Worm (Caenorhabditis elegans) whole organism, L4 larva: ENCODE results near the gene ost-1.

ENCODE experiments used
- F37D6.2 ChIP-seq: sonication (generic microtip); optimal IDR thresholded peaks from 2 replicates; lab custom pipeline; 2016; ENCODE audit warnings: mild to moderate bottlenecking, missing genetic modification characterization, missing compliant biosample characterization
- Y48G9A.11 ChIP-seq: fragments of 200-800 bp; sonication (Bioruptor generic); IDR thresholded peaks from 2 replicates; pipeline ENCODE4 v1.3.6; 2022; ENCODE audit warnings: missing genetic modification reagents, missing genetic modification characterization, missing compliant biosample characterization
- Y5F2A.4 ChIP-seq: fragments of 200-800 bp; sonication (Bioruptor generic); optimal IDR thresholded peaks from 2 replicates; lab custom pipeline; 2018; ENCODE audit warnings: mild to moderate bottlenecking, missing genetic modification characterization, missing compliant biosample characterization
- aha-1 ChIP-seq: fragments of 150-350 bp; peaks from one replicate; lab custom pipeline; 2014; ENCODE audit warnings: missing biosample characterization, missing genetic modification characterization
- ama-1 ChIP-seq: fragments of 150-350 bp; optimal IDR thresholded peaks from 2 replicates; lab custom pipeline; 2014; ENCODE audit warnings: inconsistent platforms, mixed read lengths
- ceh-20 ChIP-seq: fragments of 200-800 bp; sonication (Bioruptor generic); IDR thresholded peaks from 2 replicates; pipeline ENCODE4 v1.3.6; 2022; ENCODE audit warnings: missing genetic modification reagents, missing genetic modification characterization, missing compliant biosample characterization
- daf-16 ChIP-seq, 3 experiments: sonication (generic microtip); optimal IDR thresholded peaks; 2 replicates each; lab custom pipeline; 2016 to 2017; ENCODE audit warnings: missing genetic modification characterization in 3 of 3, missing genetic modification reagents in 3 of 3, mild to moderate bottlenecking in 2 of 3, missing compliant biosample characterization in 2 of 3, missing biosample characterization in 1 of 3, moderate library complexity in 1 of 3
- egl-43 ChIP-seq: fragments of 200-800 bp; sonication (Bioruptor generic); IDR thresholded peaks from 2 replicates; pipeline ENCODE4 v1.3.6; 2022; ENCODE audit warnings: missing genetic modification reagents, missing genetic modification characterization, missing compliant biosample characterization
- hif-1 ChIP-seq, 2 experiments: sonication (generic microtip); optimal IDR thresholded peaks; 2 replicates each; lab custom pipeline; 2016 to 2017; ENCODE audit warnings: missing compliant biosample characterization in 2 of 2, missing genetic modification characterization in 2 of 2, missing genetic modification reagents in 2 of 2, missing genotype in 2 of 2, mild to moderate bottlenecking in 1 of 2
- hlh-11 ChIP-seq: fragments of 200-800 bp; sonication (Bioruptor generic); optimal IDR thresholded peaks from 2 replicates; lab custom pipeline; 2018; ENCODE audit warnings: mild to moderate bottlenecking, missing genetic modification characterization, missing compliant biosample characterization
- hlh-30 ChIP-seq: sonication (generic microtip); optimal IDR thresholded peaks from 2 replicates; lab custom pipeline; 2017; ENCODE audit warnings: antibody characterized with exemption, mild to moderate bottlenecking, missing genetic modification characterization, missing compliant biosample characterization; ENCODE audit not compliant: insufficient read depth
- hmg-1.1 ChIP-seq: fragments of 200-800 bp; sonication (Bioruptor generic); IDR thresholded peaks from 2 replicates; pipeline ENCODE4 v1.3.6; 2022; ENCODE audit warnings: missing genetic modification reagents, missing genetic modification characterization, missing compliant biosample characterization
- lim-7 ChIP-seq: fragments of 200-800 bp; sonication (Bioruptor generic); IDR thresholded peaks from 2 replicates; pipeline ENCODE4 v1.3.6; 2022; ENCODE audit warnings: missing genetic modification characterization, missing compliant biosample characterization
- lin-38 ChIP-seq: fragments of 200-800 bp; sonication (Bioruptor generic); IDR thresholded peaks from 2 replicates; pipeline ENCODE4 v1.3.6; 2022; ENCODE audit warnings: missing genetic modification reagents, missing genetic modification characterization, missing compliant biosample characterization
- lsy-2 ChIP-seq, 2 experiments: fragments of 150-350 bp in 1 of 2; sonication (generic microtip) in 1 of 2; optimal IDR thresholded peaks; 2 replicates each; lab custom pipeline; 2014 to 2017; ENCODE audit warnings: missing biosample characterization in 2 of 2, missing genetic modification characterization in 2 of 2
- madf-9 ChIP-seq: fragments of 200-800 bp; sonication (Bioruptor generic); conservative IDR thresholded peaks from 2 replicates; pipeline ENCODE4 v1.3.6; 2022; ENCODE audit warnings: missing genetic modification reagents, missing genetic modification characterization, missing compliant biosample characterization
- mdl-1 ChIP-seq, 2 experiments: fragments of 150-350 bp in 1 of 2; sonication (generic microtip) in 1 of 2; optimal IDR thresholded peaks; 2 replicates each; lab custom pipeline; 2014 to 2017; ENCODE audit warnings: missing biosample characterization in 2 of 2, missing genetic modification characterization in 2 of 2
- mep-1 ChIP-seq: fragments of 150-350 bp; sonication (generic microtip); optimal IDR thresholded peaks from 3 replicates; lab custom pipeline; 2014; ENCODE audit warnings: missing biosample characterization, missing genetic modification characterization
- nhr-111 ChIP-seq: fragments of 200-800 bp; sonication (Bioruptor generic); optimal IDR thresholded peaks from 2 replicates; lab custom pipeline; 2018; ENCODE audit warnings: mild to moderate bottlenecking, missing genetic modification characterization, missing compliant biosample characterization
- nhr-42 ChIP-seq: fragments of 200-800 bp; sonication (Bioruptor generic); IDR thresholded peaks from 2 replicates; pipeline ENCODE4 v1.3.6; 2022; ENCODE audit warnings: missing genetic modification characterization, missing compliant biosample characterization
- nhr-6 ChIP-seq: fragments of 150-350 bp; optimal IDR thresholded peaks from 2 replicates; lab custom pipeline; 2014; ENCODE audit warnings: missing biosample characterization, missing genetic modification characterization
- nhr-76 ChIP-seq: fragments of 150-350 bp; optimal IDR thresholded peaks from 2 replicates; lab custom pipeline; 2014; ENCODE audit warnings: missing biosample characterization, missing genetic modification characterization
- pha-4 ChIP-seq, 2 experiments: fragments of 150-350 bp in 1 of 2; fragments of 200-800 bp in 1 of 2; sonication (Bioruptor generic) in 1 of 2; IDR thresholded peaks in 1 of 2; optimal IDR thresholded peaks in 1 of 2; 2 replicates each; pipeline versions ENCODE4 v1.3.6 to Lab custom; 2014 to 2022; ENCODE audit warnings: missing genetic modification characterization in 2 of 2, missing genetic modification reagents in 2 of 2, missing biosample characterization in 1 of 2, missing compliant biosample characterization in 1 of 2
- php-3 ChIP-seq: fragments of 200-800 bp; sonication (Bioruptor generic); IDR thresholded peaks from 2 replicates; pipeline ENCODE4 v1.3.6; 2022; ENCODE audit warnings: missing genetic modification reagents, missing genetic modification characterization, missing compliant biosample characterization
- rbr-2 ChIP-seq: sonication (generic microtip); optimal IDR thresholded peaks from 2 replicates; lab custom pipeline; 2016; ENCODE audit warnings: missing genotype, missing genetic modification characterization, missing compliant biosample characterization
- sdz-12 ChIP-seq: fragments of 200-800 bp; sonication (Bioruptor generic); optimal IDR thresholded peaks from 2 replicates; lab custom pipeline; 2018; ENCODE audit warnings: mild to moderate bottlenecking, missing genetic modification characterization, missing compliant biosample characterization
- set-16 ChIP-seq: fragments of 200-800 bp; sonication (Bioruptor generic); IDR thresholded peaks from 2 replicates; pipeline ENCODE4 v1.3.6; 2022; ENCODE audit warnings: missing genetic modification reagents, missing genetic modification characterization, missing compliant biosample characterization
- unc-62 ChIP-seq, 3 experiments: fragments of 150-350 bp in 1 of 3; sonication (generic microtip); optimal IDR thresholded peaks in 2 of 3; peaks in 1 of 3; 1 replicate in 1 of 3; 2 replicates in 2 of 3; lab custom pipeline; 2014 to 2017; ENCODE audit warnings: missing biosample characterization in 3 of 3, missing genetic modification characterization in 3 of 3, missing genetic modification reagents in 3 of 3, missing genotype in 1 of 3
- zag-1 ChIP-seq: fragments of 150-350 bp; optimal IDR thresholded peaks from 2 replicates; lab custom pipeline; 2014; ENCODE audit warnings: missing biosample characterization, missing genetic modification characterization
- zfp-2 ChIP-seq: sonication (generic microtip); optimal IDR thresholded peaks from 2 replicates; lab custom pipeline; 2016; ENCODE audit warnings: mild to moderate bottlenecking, missing genetic modification characterization, missing compliant biosample characterization
- zfp-3 ChIP-seq: fragments of 200-800 bp; sonication (Bioruptor generic); conservative IDR thresholded peaks from 2 replicates; pipeline ENCODE4 v1.3.6; 2022; ENCODE audit warnings: missing genetic modification reagents, missing genetic modification characterization, missing compliant biosample characterization
- zip-11 ChIP-seq: fragments of 200-800 bp; sonication (Bioruptor generic); IDR thresholded peaks from 2 replicates; pipeline ENCODE4 v1.3.6; 2022; ENCODE audit warnings: missing genetic modification characterization, missing compliant biosample characterization

The ost-1 gene

DNA sequence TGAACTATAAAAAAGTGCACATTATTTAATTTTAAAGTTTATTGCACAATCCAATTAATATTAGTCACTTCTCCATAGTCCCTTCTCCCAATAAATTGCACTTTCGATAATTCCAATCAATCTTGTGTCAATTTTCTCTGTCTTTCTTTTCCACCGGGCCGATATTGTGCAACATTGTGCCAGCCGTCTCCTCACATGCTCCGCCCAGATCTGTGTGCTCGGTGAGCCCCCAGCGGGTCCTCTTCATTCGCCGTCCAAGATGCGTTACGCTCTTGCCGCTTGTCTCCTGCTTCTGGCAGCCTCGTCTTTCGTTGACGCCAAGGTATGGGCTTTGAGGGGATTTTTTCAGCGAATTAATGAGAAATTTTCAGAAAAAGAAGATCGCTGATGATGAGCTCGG, at the start of gene ost-1:
ost-1 (plus strand) TSS at position 207 of the 400 bp plus-strand sequence.
- TF ChIP-seq ama-1 (lab: Kevin White, UChicago) = peak; percentile 41
- TF ChIP-seq madf-9 (GFP tag; lab: Robert Waterston, UW) = no peak
- peak; percentile 2 for TF ChIP-seq hlh-11 (tag; lab: Kevin White, UChicago)
- TF ChIP-seq set-16 (GFP tag; lab: Robert Waterston, UW) = peak; percentile 56; the same call in 1 of the 2 replicates
- TF ChIP-seq, all 104 proteins: peak for 3

DNA sequence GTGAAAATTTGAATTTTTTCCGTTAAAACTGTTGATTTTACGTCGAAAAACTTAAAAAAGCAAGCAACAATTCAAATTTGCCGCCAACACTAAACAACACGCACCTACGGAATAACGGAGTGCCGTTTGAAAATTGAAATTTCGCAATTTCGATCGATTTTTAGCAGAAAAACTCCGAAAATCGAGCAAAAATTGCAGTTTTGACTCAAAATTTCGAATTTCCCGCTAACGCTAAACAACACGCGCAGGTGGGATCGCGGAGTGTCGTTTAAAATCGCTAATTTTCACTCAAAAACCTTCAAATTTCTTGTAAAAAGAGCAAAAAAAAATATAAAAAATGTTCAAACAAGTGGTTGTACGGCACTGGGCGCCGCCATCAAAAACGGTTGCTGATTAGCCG, 48.7 kb upstream of the ost-1 start:
- TF ChIP-seq Y48G9A.11 (GFP tag; lab: Robert Waterston, UW) (peak; percentile 90), mep-1 (tag; lab: Kevin White, UChicago) (no peak), daf-16 (GFP tag; optimal IDR thresholded peaks at IDR 0.05; lab: Kevin White, UChicago) (no peak), daf-16 (tag; optimal IDR thresholded peaks at IDR 0.05; lab: Kevin White, UChicago) (peak; percentile 7)
- TF ChIP-seq, all 104 proteins: peak for 2

DNA sequence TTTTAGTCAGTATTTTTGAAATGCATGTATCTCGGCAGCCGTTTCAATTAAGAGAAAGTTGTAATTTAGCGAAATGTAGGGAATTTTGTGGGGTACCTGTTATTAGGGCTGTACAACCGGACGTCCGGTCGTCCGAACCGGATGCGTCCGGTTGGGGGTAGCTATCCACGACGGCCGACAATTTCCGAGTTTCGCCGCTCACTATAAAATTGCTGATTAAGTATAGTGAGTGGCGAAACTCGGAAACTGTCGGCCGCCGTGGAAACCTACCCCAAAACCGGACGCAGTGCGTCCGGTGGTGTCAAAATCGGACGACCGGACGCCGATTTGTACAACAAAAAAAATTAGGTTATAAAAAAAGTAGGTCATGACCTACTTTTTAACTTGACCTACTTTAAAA, 45.5 kb upstream of the ost-1 start:
- TF ChIP-seq Y48G9A.11 (GFP tag; lab: Robert Waterston, UW) (0 out of 2 replicates have a peak, but pooled peaks have one; percentile 44), lin-38 (GFP tag; lab: Robert Waterston, UW) (0 out of 2 replicates have a peak, but pooled peaks have one; percentile 20), set-16 (GFP tag; lab: Robert Waterston, UW) (0 out of 2 replicates have a peak, but pooled peaks have one; percentile 8)
- TF ChIP-seq, all 104 proteins: peak for 3; not testable (repeated sequence) for 101

ce11 chrIV:1063058-1063457, 44.1 kb upstream of the ost-1 start:
- TF ChIP-seq daf-16 (GFP tag; optimal IDR thresholded peaks at IDR 0.05; lab: Kevin White, UChicago) (no peak), daf-16 (tag; optimal IDR thresholded peaks at IDR 0.05; lab: Kevin White, UChicago) (peak; percentile 6), zfp-3 (GFP tag; lab: Robert Waterston, UW) (no peak), zfp-2 (tag; lab: Kevin White, UChicago) (no peak), ceh-20 (GFP tag; lab: Robert Waterston, UW) (no peak), lim-7 (GFP tag; lab: Robert Waterston, UW) (no peak), hif-1 (tag; optimal IDR thresholded peaks at IDR 0.05; lab: Kevin White, UChicago) (no peak), Y5F2A.4 (GFP tag; lab: Kevin White, UChicago) (no peak), zag-1 (no peak), nhr-6 (no peak), Y48G9A.11 (GFP tag; lab: Robert Waterston, UW) (0 out of 2 replicates have a peak, but pooled peaks have one; percentile 16)

- TF ChIP-seq set-16 (GFP tag; lab: Robert Waterston, UW) = peak; percentile 82
- no peak for TF ChIP-seq lsy-2 (tag; optimal IDR thresholded peaks at IDR 0.05; lab: Kevin White, UChicago)
- peak in 1 of 2 experiments; percentile 61 for TF ChIP-seq unc-62 (GFP tag; optimal IDR thresholded peaks at IDR 0.05 in 1 of 2; lab: Kevin White, UChicago)
- TF ChIP-seq unc-62 (tag; optimal IDR thresholded peaks at IDR 0.05; lab: Kevin White, UChicago) = no peak
- TF ChIP-seq hlh-30 (tag; lab: Kevin White, UChicago) = peak; percentile 19
- 0 out of 2 replicates have a peak, but pooled peaks have one; percentile 30 for TF ChIP-seq egl-43 (GFP tag; lab: Robert Waterston, UW)
- 0 out of 2 replicates have a peak, but pooled peaks have one; percentile 7 for TF ChIP-seq php-3
- TF ChIP-seq F37D6.2 (tag; lab: Kevin White, UChicago) = peak; percentile 3
- TF ChIP-seq aha-1 (tag; lab: Kevin White, UChicago) = peak; percentile 46
- 0 out of 2 replicates have a peak, but pooled peaks have one; percentile 22 for TF ChIP-seq hmg-1.1 (GFP tag; lab: Robert Waterston, UW)
- peak in 1 of 2 experiments; percentile 39 for TF ChIP-seq hif-1 (tag; optimal IDR thresholded peaks at IDR 0.05; lab: Kevin White, UChicago)
- peak; percentile 20 for TF ChIP-seq rbr-2
- no peak for TF ChIP-seq zip-11 (GFP tag; lab: Robert Waterston, UW)
- peak; percentile 85 for TF ChIP-seq hlh-11 (tag; lab: Kevin White, UChicago)
- TF ChIP-seq sdz-12 (GFP tag; lab: Kevin White, UChicago) = no peak
- TF ChIP-seq nhr-111 (GFP tag; lab: Kevin White, UChicago) = no peak
- TF ChIP-seq nhr-42 (GFP tag; lab: Robert Waterston, UW) = peak; percentile 30; the same call in 1 of the 2 replicates
- TF ChIP-seq pha-4 (GFP tag; IDR thresholded peaks at IDR 0.05; lab: Robert Waterston, UW) = peak; percentile 26; the same call in 1 of the 2 replicates
- TF ChIP-seq pha-4 (tag; optimal IDR thresholded peaks at IDR 0.05; lab: Kevin White, UChicago) = no peak
- TF ChIP-seq mdl-1 (tag; optimal IDR thresholded peaks at IDR 0.05; lab: Kevin White, UChicago) = peak in 1 of 2 experiments; percentile 66
- TF ChIP-seq daf-16 (GFP tag; optimal IDR thresholded peaks at IDR 0.05; lab: Kevin White, UChicago) = peak in 1 of 2 experiments; percentile 92
- TF ChIP-seq daf-16 (tag; optimal IDR thresholded peaks at IDR 0.05; lab: Kevin White, UChicago) = peak; percentile 77
- TF ChIP-seq nhr-76 (tag; lab: Kevin White, UChicago) = no peak
- TF ChIP-seq, all 104 proteins: peak for 15
Measured at ce11 chrIV:1064289-1064848, 42.8 kb upstream of the ost-1 start.
